Worm (Caenorhabditis elegans) whole organism, L4/young adult: ENCODE data around the gene csp-2.

ENCODE experiments used
- W03F9.2 ChIP-seq: fragments of 150-350 bp; optimal IDR thresholded peaks from 2 replicates; lab custom pipeline; 2014; ENCODE audit warnings: missing biosample characterization, missing genetic modification characterization
- dao-5 ChIP-seq: sonication (generic microtip); optimal IDR thresholded peaks from 2 replicates; lab custom pipeline; 2016; ENCODE audit warnings: missing genotype, missing genetic modification characterization, moderate library complexity, missing compliant biosample characterization
- him-1 ChIP-seq: sonication (generic microtip); optimal IDR thresholded peaks from 2 replicates; lab custom pipeline; 2016; ENCODE audit warnings: missing genotype, missing genetic modification reagents, missing genetic modification characterization, missing compliant biosample characterization

ce11 chrIV:6298253-6298652, 9.3 kb upstream of the csp-2 start, which contains the start of gene srv-27:
- TF ChIP-seq him-1 (tag; lab: Kevin White, UChicago) (no peak), W03F9.2 (tag; lab: Kevin White, UChicago) (no peak), dao-5 (no peak)
